Fruit fly (Drosophila melanogaster): ENCODE data around the gene CG10097.

DNA sequence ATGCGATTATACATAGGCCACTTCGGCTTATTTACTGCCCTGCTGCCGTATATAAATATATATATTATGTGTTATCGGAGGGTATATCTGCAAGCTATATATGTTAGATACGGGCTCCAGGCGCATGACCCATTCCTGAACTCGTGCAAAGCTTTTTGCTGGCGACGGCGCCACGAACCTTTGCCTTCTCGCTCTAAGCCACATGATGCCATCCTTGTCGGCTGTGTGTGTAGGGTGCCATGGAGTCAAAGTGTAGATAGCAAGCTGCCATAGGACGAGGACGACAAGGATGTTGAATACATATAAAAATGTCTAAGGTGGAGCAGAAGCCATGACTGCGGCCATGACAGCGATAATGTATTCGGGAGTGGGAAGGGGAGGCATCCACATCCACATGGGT, 48.1 kb downstream of the CG10097 start:
- TF ChIP-seq CG4496 (GFP tag; IDR thresholded peaks at IDR 0.05) (no peak), Ets98B (GFP tag; IDR thresholded peaks at IDR 0.05) (no peak), CG15710 (tag; optimal IDR thresholded peaks at IDR 0.05) (no peak), CG9948 (tag; optimal IDR thresholded peaks at IDR 0.05) (no peak), CG10348 (GFP tag; IDR thresholded peaks at IDR 0.05) (no peak), D1 (tag; optimal IDR thresholded peaks at IDR 0.05) (no peak), CG12605 (GFP tag; IDR thresholded peaks at IDR 0.05) (no peak), Pif1A (GFP tag; optimal IDR thresholded peaks at IDR 0.05) (no peak)
